Fruit fly (Drosophila melanogaster) whole organism, pupa: ENCODE results near the gene CG4822.

Experiments
- CG13204 ChIP-seq: fragments of 200-800 bp; sonication (Bioruptor generic); optimal IDR thresholded peaks from 2 replicates; lab custom pipeline; 2018; ENCODE audit warnings: missing biosample characterization, mild to moderate bottlenecking, missing genetic modification characterization, moderate library complexity
- CG34367 ChIP-seq: fragments of 200-800 bp; sonication (Bioruptor generic); optimal IDR thresholded peaks from 2 replicates; lab custom pipeline; 2018; ENCODE audit warnings: missing biosample characterization, mild to moderate bottlenecking, missing genetic modification characterization
- EcR ChIP-seq: fragments of 200-800 bp; sonication (Bioruptor generic); optimal IDR thresholded peaks from 3 replicates; lab custom pipeline; 2019; ENCODE audit warnings: missing biosample characterization, missing genetic modification characterization, mild to moderate bottlenecking, moderate library complexity, missing genetic modification reagents
- Pif1B ChIP-seq: fragments of 200-800 bp; sonication (Bioruptor generic); optimal IDR thresholded peaks from 3 replicates; lab custom pipeline; 2016; ENCODE audit warnings: missing biosample characterization, missing genetic modification characterization
- gl ChIP-seq: fragments of 200-800 bp; sonication (Bioruptor generic); optimal IDR thresholded peaks from 2 replicates; lab custom pipeline; 2018; ENCODE audit warnings: missing biosample characterization, mild to moderate bottlenecking, missing genetic modification characterization

dm6 chr2L:91333-91732, 30.2 kb downstream of the CG4822 start:
- TF ChIP-seq CG13204, result no peak
- TF ChIP-seq gl (tag; lab: Kevin White, UChicago), result no peak
- no peak for TF ChIP-seq EcR (GFP tag; lab: Kevin White, UChicago)
- TF ChIP-seq Pif1B (GFP tag; lab: Kevin White, UChicago), result no peak
- TF ChIP-seq CG34367 (tag; lab: Kevin White, UChicago), result no peak
